Worm (Caenorhabditis elegans) whole organism, young adult: ENCODE results near the gene snap-29.

Source experiments
- C17E4.6 ChIP-seq: fragments of 200-800 bp; sonication (Bioruptor generic); IDR thresholded peaks from 2 replicates; pipeline ENCODE4 v1.3.6; 2022; ENCODE audit warnings: missing genetic modification reagents, missing genetic modification characterization, missing compliant biosample characterization
- F10E7.11 ChIP-seq: sonication (generic microtip); optimal IDR thresholded peaks from 2 replicates; lab custom pipeline; 2017; ENCODE audit warnings: mild to moderate bottlenecking, missing genetic modification characterization, moderate library complexity, missing compliant biosample characterization
- F22D6.2 ChIP-seq: sonication (generic microtip); optimal IDR thresholded peaks from 2 replicates; lab custom pipeline; 2016; ENCODE audit warnings: mild to moderate bottlenecking, missing genetic modification characterization, missing compliant biosample characterization
- F23B12.7 ChIP-seq: sonication (generic microtip); optimal IDR thresholded peaks from 2 replicates; lab custom pipeline; 2017; ENCODE audit warnings: missing genetic modification characterization, mild to moderate bottlenecking, missing compliant biosample characterization, antibody characterized with exemption, moderate library complexity; ENCODE audit not compliant: insufficient read depth
- F33H1.4 ChIP-seq: fragments of 200-800 bp; sonication (Bioruptor generic); IDR thresholded peaks from 2 replicates; pipeline ENCODE4 v1.3.6; 2022; ENCODE audit warnings: missing genetic modification reagents, missing genetic modification characterization, missing compliant biosample characterization
- F39B2.1 ChIP-seq: fragments of 200-800 bp; sonication (Bioruptor generic); IDR thresholded peaks from 2 replicates; pipeline ENCODE4 v1.3.6; 2022; ENCODE audit warnings: missing genetic modification reagents, missing genetic modification characterization, missing compliant biosample characterization
- F49E8.2 ChIP-seq: sonication (generic microtip); optimal IDR thresholded peaks from 3 replicates; lab custom pipeline; 2017; ENCODE audit warnings: missing genetic modification characterization, mild to moderate bottlenecking, missing compliant biosample characterization, antibody characterized with exemption, moderate library complexity; ENCODE audit not compliant: insufficient read depth
- K11D2.4 ChIP-seq: fragments of 200-800 bp; sonication (Bioruptor generic); IDR thresholded peaks from 2 replicates; pipeline ENCODE4 v1.3.6; 2022; ENCODE audit warnings: missing genetic modification reagents, missing genetic modification characterization, missing compliant biosample characterization
- T07F8.4 ChIP-seq: sonication (generic microtip); optimal IDR thresholded peaks from 2 replicates; lab custom pipeline; 2016; ENCODE audit warnings: mild to moderate bottlenecking, missing genetic modification characterization, moderate library complexity, missing compliant biosample characterization
- Y53G8AR.9 ChIP-seq: fragments of 200-800 bp; sonication (Bioruptor generic); conservative IDR thresholded peaks from 2 replicates; pipeline ENCODE4 v1.3.6; 2022; ENCODE audit warnings: missing genetic modification reagents, missing genetic modification characterization, missing compliant biosample characterization
- Y67H2A.10 ChIP-seq: fragments of 200-800 bp; sonication (Bioruptor generic); conservative IDR thresholded peaks from 2 replicates; pipeline ENCODE4 v1.3.6; 2022; ENCODE audit warnings: missing genetic modification reagents, missing genetic modification characterization, missing compliant biosample characterization
- Y95B8A.8 ChIP-seq: fragments of 200-800 bp; sonication (Bioruptor generic); IDR thresholded peaks from 2 replicates; pipeline ENCODE4 v1.3.6; 2022; ENCODE audit warnings: missing genetic modification reagents, missing genetic modification characterization, missing compliant biosample characterization
- ZK185.1 ChIP-seq: sonication (generic microtip); optimal IDR thresholded peaks from 2 replicates; lab custom pipeline; 2016; ENCODE audit warnings: mild to moderate bottlenecking, missing genetic modification characterization, missing compliant biosample characterization; ENCODE audit not compliant: poor library complexity, severe bottlenecking
- akir-1 ChIP-seq: fragments of 200-800 bp; sonication (Bioruptor generic); optimal IDR thresholded peaks from 2 replicates; lab custom pipeline; 2018; ENCODE audit warnings: mild to moderate bottlenecking, missing genetic modification characterization, moderate library complexity, missing compliant biosample characterization
- aptf-3 ChIP-seq: fragments of 200-800 bp; sonication (Bioruptor generic); IDR thresholded peaks from 2 replicates; pipeline ENCODE4 v1.3.6; 2022; ENCODE audit warnings: missing genetic modification characterization, missing compliant biosample characterization
- atf-7 ChIP-seq: sonication (generic microtip); optimal IDR thresholded peaks from 2 replicates; lab custom pipeline; 2017; ENCODE audit warnings: mild to moderate bottlenecking, missing genetic modification characterization, missing compliant biosample characterization
- attf-6 ChIP-seq: fragments of 200-800 bp; sonication (Bioruptor generic); IDR thresholded peaks from 2 replicates; pipeline ENCODE4 v1.3.6; 2022; ENCODE audit warnings: missing genetic modification reagents, missing genetic modification characterization, missing compliant biosample characterization
- die-1 ChIP-seq: sonication (generic microtip); optimal IDR thresholded peaks from 2 replicates; lab custom pipeline; 2016; ENCODE audit warnings: missing genotype, mild to moderate bottlenecking, missing genetic modification characterization, missing compliant biosample characterization
- egrh-3 ChIP-seq: fragments of 200-800 bp; sonication (Bioruptor generic); IDR thresholded peaks from 2 replicates; pipeline ENCODE4 v1.3.6; 2022; ENCODE audit warnings: missing genetic modification reagents, missing genetic modification characterization, missing compliant biosample characterization
- hlh-12 ChIP-seq: sonication (generic microtip); optimal IDR thresholded peaks from 2 replicates; lab custom pipeline; 2016; ENCODE audit warnings: missing genetic modification characterization, missing compliant biosample characterization
- hrde-1 ChIP-seq: sonication (generic microtip); optimal IDR thresholded peaks from 2 replicates; lab custom pipeline; 2016; ENCODE audit warnings: missing genetic modification characterization, mild to moderate bottlenecking, missing compliant biosample characterization, moderate library complexity, missing genotype, missing genetic modification reagents, borderline replicate concordance
- hsf-1 ChIP-seq: fragments of 200-800 bp; sonication (Bioruptor generic); IDR thresholded peaks from 2 replicates; pipeline ENCODE4 v1.3.6; 2022; ENCODE audit warnings: missing genetic modification reagents, missing genetic modification characterization, missing compliant biosample characterization
- lag-1 ChIP-seq: fragments of 200-800 bp; sonication (Bioruptor generic); IDR thresholded peaks from 2 replicates; pipeline ENCODE4 v1.3.6; 2022; ENCODE audit warnings: missing genetic modification reagents, missing genetic modification characterization, missing compliant biosample characterization
- let-607 ChIP-seq, 2 experiments: fragments of 200-800 bp in 1 of 2; sonication (Bioruptor generic) in 1 of 2; sonication (generic microtip) in 1 of 2; optimal IDR thresholded peaks; 2 replicates each; lab custom pipeline; 2016 to 2018; ENCODE audit warnings: mild to moderate bottlenecking in 2 of 2, missing compliant biosample characterization in 2 of 2, missing genetic modification characterization in 2 of 2, moderate library complexity in 2 of 2, missing genotype in 1 of 2
- lin-26 ChIP-seq: fragments of 200-800 bp; sonication (Bioruptor generic); IDR thresholded peaks from 2 replicates; pipeline ENCODE4 v1.3.6; 2022; ENCODE audit warnings: missing genetic modification reagents, missing genetic modification characterization, missing compliant biosample characterization
- lir-1 ChIP-seq: fragments of 200-800 bp; sonication (Bioruptor generic); conservative IDR thresholded peaks from 2 replicates; pipeline ENCODE4 v1.3.6; 2022; ENCODE audit warnings: missing genetic modification reagents, missing genetic modification characterization, missing compliant biosample characterization
- lsl-1 ChIP-seq: fragments of 200-800 bp; sonication (Bioruptor generic); optimal IDR thresholded peaks from 2 replicates; lab custom pipeline; 2018; ENCODE audit warnings: mild to moderate bottlenecking, missing genetic modification characterization, moderate library complexity, missing compliant biosample characterization
- madf-10 ChIP-seq: sonication (generic microtip); optimal IDR thresholded peaks from 2 replicates; lab custom pipeline; 2016; ENCODE audit warnings: mild to moderate bottlenecking, missing genetic modification characterization, missing compliant biosample characterization
- madf-3 ChIP-seq: fragments of 200-800 bp; sonication (Bioruptor generic); IDR thresholded peaks from 2 replicates; pipeline ENCODE4 v1.3.6; 2022; ENCODE audit warnings: missing genetic modification reagents, missing genetic modification characterization, missing compliant biosample characterization
- mcd-1 ChIP-seq: fragments of 200-800 bp; sonication (Bioruptor generic); IDR thresholded peaks from 2 replicates; pipeline ENCODE4 v1.3.6; 2022; ENCODE audit warnings: missing genetic modification reagents, missing genetic modification characterization, missing compliant biosample characterization
- nfya-2 ChIP-seq: fragments of 200-800 bp; sonication (Bioruptor generic); IDR thresholded peaks from 2 replicates; pipeline ENCODE4 v1.3.6; 2022; ENCODE audit warnings: missing genetic modification reagents, missing genetic modification characterization, missing compliant biosample characterization
- nhr-27 ChIP-seq: fragments of 200-800 bp; sonication (Bioruptor generic); optimal IDR thresholded peaks from 2 replicates; lab custom pipeline; 2018; ENCODE audit warnings: mild to moderate bottlenecking, missing genetic modification characterization, moderate library complexity, missing compliant biosample characterization
- nhr-80 ChIP-seq: sonication (generic microtip); optimal IDR thresholded peaks from 2 replicates; lab custom pipeline; 2016; ENCODE audit warnings: missing genetic modification characterization, missing compliant biosample characterization
- pha-4 ChIP-seq: fragments of 150-350 bp; sonication (generic microtip); optimal IDR thresholded peaks from 2 replicates; lab custom pipeline; 2014; ENCODE audit warnings: missing biosample characterization, missing genetic modification reagents, missing genetic modification characterization
- sdz-38 ChIP-seq: sonication (generic microtip); optimal IDR thresholded peaks from 2 replicates; lab custom pipeline; 2016; ENCODE audit warnings: missing genotype, missing genetic modification characterization, missing compliant biosample characterization
- snpc-1.1 ChIP-seq: sonication (generic microtip); optimal IDR thresholded peaks from 2 replicates; lab custom pipeline; 2017; ENCODE audit warnings: missing genetic modification characterization, mild to moderate bottlenecking, missing compliant biosample characterization, antibody characterized with exemption, moderate library complexity, missing genotype, missing genetic modification reagents; ENCODE audit not compliant: insufficient read depth
- snpc-1.3 ChIP-seq: sonication (generic microtip); optimal IDR thresholded peaks from 2 replicates; lab custom pipeline; 2017; ENCODE audit warnings: missing genetic modification characterization, mild to moderate bottlenecking, missing compliant biosample characterization, antibody characterized with exemption, moderate library complexity, missing genotype, missing genetic modification reagents; ENCODE audit not compliant: insufficient read depth
- snpc-4 ChIP-seq, 5 experiments: fragments of 150-350 bp in 1 of 5; sonication (generic microtip) in 4 of 5; optimal IDR thresholded peaks; 2 replicates each; lab custom pipeline; 2014 to 2018; ENCODE audit warnings: missing genetic modification characterization in 5 of 5, missing biosample characterization in 3 of 5, antibody characterized with exemption in 2 of 5, mild to moderate bottlenecking in 2 of 5, missing compliant biosample characterization in 2 of 5, missing genotype in 2 of 5, moderate library complexity in 2 of 5, missing genetic modification reagents in 1 of 5
- unc-62 ChIP-seq: fragments of 150-350 bp; optimal IDR thresholded peaks from 2 replicates; lab custom pipeline; 2014; ENCODE audit warnings: missing biosample characterization, missing genetic modification reagents, missing genetic modification characterization
- xnd-1 ChIP-seq: sonication (generic microtip); optimal IDR thresholded peaks from 2 replicates; lab custom pipeline; 2016; ENCODE audit warnings: missing genotype, missing genetic modification reagents, missing genetic modification characterization, missing compliant biosample characterization
- zim-3 ChIP-seq: sonication (generic microtip); optimal IDR thresholded peaks from 2 replicates; lab custom pipeline; 2017; ENCODE audit warnings: mild to moderate bottlenecking, missing genetic modification characterization, moderate library complexity, missing compliant biosample characterization
- ztf-18 ChIP-seq: sonication (generic microtip); optimal IDR thresholded peaks from 2 replicates; lab custom pipeline; 2016; ENCODE audit warnings: missing genotype, mild to moderate bottlenecking, missing genetic modification characterization, missing compliant biosample characterization
- ztf-22 ChIP-seq: fragments of 200-800 bp; sonication (Bioruptor generic); optimal IDR thresholded peaks from 2 replicates; lab custom pipeline; 2018; ENCODE audit warnings: mild to moderate bottlenecking, missing genetic modification characterization, moderate library complexity, missing compliant biosample characterization
- ztf-25 ChIP-seq: fragments of 200-800 bp; sonication (Bioruptor generic); IDR thresholded peaks from 2 replicates; pipeline ENCODE4 v1.3.6; 2022; ENCODE audit warnings: missing genetic modification reagents, missing genetic modification characterization, missing compliant biosample characterization
- ztf-26 ChIP-seq: sonication (generic microtip); optimal IDR thresholded peaks from 2 replicates; lab custom pipeline; 2017; ENCODE audit warnings: missing genetic modification characterization, missing compliant biosample characterization
- ztf-28 ChIP-seq: fragments of 200-800 bp; sonication (Bioruptor generic); IDR thresholded peaks from 2 replicates; pipeline ENCODE4 v1.3.6; 2022; ENCODE audit warnings: missing genetic modification reagents, missing genetic modification characterization, missing compliant biosample characterization
- ztf-3 ChIP-seq: fragments of 200-800 bp; sonication (Bioruptor generic); optimal IDR thresholded peaks from 2 replicates; lab custom pipeline; 2018; ENCODE audit warnings: mild to moderate bottlenecking, missing genetic modification characterization, missing compliant biosample characterization

The snap-29 gene

ce11 chrIII:8797211-8797733, 21.2 kb downstream of the snap-29 start (continued):
- no peak for TF ChIP-seq lir-1 (GFP tag; lab: Robert Waterston, UW)
- peak; percentile 29 for TF ChIP-seq F22D6.2
- peak; percentile 9 for TF ChIP-seq lsl-1 (GFP tag; lab: Kevin White, UChicago)
- TF ChIP-seq nhr-27: no peak
- no peak for TF ChIP-seq F39B2.1 (GFP tag; lab: Robert Waterston, UW)
- no peak for TF ChIP-seq hrde-1 (tag; lab: Kevin White, UChicago)
- TF ChIP-seq Y53G8AR.9 (GFP tag; lab: Robert Waterston, UW): no peak
- no peak for TF ChIP-seq nfya-2
- no peak for TF ChIP-seq ztf-25 (GFP tag; lab: Robert Waterston, UW)
- no peak for TF ChIP-seq F10E7.11
- TF ChIP-seq sdz-38 (tag; lab: Kevin White, UChicago): no peak
- peak; percentile 61 for TF ChIP-seq die-1 (tag; lab: Kevin White, UChicago)
- TF ChIP-seq snpc-1.1: no peak
- TF ChIP-seq lag-1 (GFP tag; lab: Robert Waterston, UW): no peak
- TF ChIP-seq hlh-12 (tag; lab: Kevin White, UChicago): no peak
- peak; percentile 99 for TF ChIP-seq nhr-80 (tag; lab: Kevin White, UChicago)
- TF ChIP-seq ztf-28 (GFP tag; lab: Robert Waterston, UW): no peak
- no peak for TF ChIP-seq akir-1 (GFP tag; lab: Kevin White, UChicago)
- TF ChIP-seq pha-4 (tag; lab: Kevin White, UChicago): no peak
- TF ChIP-seq ztf-22 (GFP tag; lab: Kevin White, UChicago): peak; percentile 81
- no peak for TF ChIP-seq T07F8.4 (tag; lab: Kevin White, UChicago)
- TF ChIP-seq xnd-1: no peak
- no peak for TF ChIP-seq hsf-1 (GFP tag; lab: Robert Waterston, UW)
- peak; percentile 84 for TF ChIP-seq ZK185.1 (tag; lab: Kevin White, UChicago)
- TF ChIP-seq lin-26 (GFP tag; lab: Robert Waterston, UW): peak; percentile 69; the same call in 1 of the 2 replicates
- TF ChIP-seq ztf-3 (GFP tag; lab: Kevin White, UChicago): peak; percentile 76
- peak; percentile 25; the same call in 1 of the 2 replicates for TF ChIP-seq egrh-3 (GFP tag; lab: Robert Waterston, UW)
- TF ChIP-seq atf-7 (tag; lab: Kevin White, UChicago): peak; percentile 90
- peak; percentile 9 to 78 for TF ChIP-seq let-607 (tag; optimal IDR thresholded peaks at IDR 0.05; lab: Kevin White, UChicago)
- peak; percentile 55 for TF ChIP-seq mcd-1 (GFP tag; lab: Robert Waterston, UW)
- peak; percentile 82 for TF ChIP-seq madf-10 (tag; lab: Kevin White, UChicago)
- TF ChIP-seq unc-62 (GFP tag; lab: Kevin White, UChicago): peak; percentile 74
- TF ChIP-seq snpc-1.3: no peak
- TF ChIP-seq F33H1.4: 0 out of 2 replicates have a peak, but pooled peaks have one; percentile 6
- no peak for TF ChIP-seq F23B12.7 (tag; lab: Kevin White, UChicago)
- no peak for TF ChIP-seq Y95B8A.8 (GFP tag; lab: Robert Waterston, UW)
- TF ChIP-seq Y67H2A.10 (GFP tag; lab: Robert Waterston, UW): no peak
- TF ChIP-seq zim-3 (tag; lab: Kevin White, UChicago): no peak
- TF ChIP-seq snpc-4 (GFP tag; optimal IDR thresholded peaks at IDR 0.05; lab: Kevin White, UChicago): peak; percentile 22
- TF ChIP-seq snpc-4 (tag; optimal IDR thresholded peaks at IDR 0.05; lab: Kevin White, UChicago): peak; percentile 29 to 69 (median 43)
- no peak for TF ChIP-seq F49E8.2
- no peak for TF ChIP-seq aptf-3 (GFP tag; lab: Robert Waterston, UW)
- TF ChIP-seq C17E4.6 (GFP tag; lab: Robert Waterston, UW): no peak
- TF ChIP-seq ztf-18 (tag; lab: Kevin White, UChicago): no peak
- TF ChIP-seq ztf-26 (tag; lab: Kevin White, UChicago): peak; percentile 77
- TF ChIP-seq K11D2.4 (GFP tag; lab: Robert Waterston, UW): peak; percentile 74
- TF ChIP-seq attf-6 (GFP tag; lab: Robert Waterston, UW): no peak
- no peak for TF ChIP-seq madf-3
